Fruit fly (Drosophila melanogaster) S2 (cell line): ENCODE data around the gene slif.

Experiments
- CG8478 ChIP-seq: fragments of >200 bp; optimal IDR thresholded peaks from 2 replicates; lab custom pipeline; 2018
- CTCF ChIP-seq, 2 experiments: fragments of >200 bp; optimal IDR thresholded peaks; 2 replicates each; lab custom pipeline; 2018

The slif gene

DNA sequence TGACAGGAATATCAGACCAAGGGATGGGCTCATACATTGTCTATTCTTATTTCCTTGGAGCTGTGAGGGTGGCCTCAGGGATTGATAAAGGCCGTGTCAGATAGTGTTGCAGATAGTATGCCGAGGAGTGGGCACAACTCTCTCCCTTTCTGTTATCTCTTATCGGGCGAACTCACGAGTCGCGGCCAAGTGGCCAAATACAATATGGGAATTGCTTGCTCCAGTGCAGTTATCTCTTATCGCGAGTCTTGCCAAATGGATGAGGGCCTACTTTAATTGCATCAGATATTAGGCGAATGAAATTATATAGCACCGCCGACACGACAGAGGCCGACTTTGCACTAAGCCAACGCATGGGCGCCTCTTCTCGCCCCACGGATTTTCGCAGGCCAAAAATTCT, 6.1 kb downstream of the slif start:
- TF ChIP-seq CG8478 (lab: Kevin White, UChicago) (no peak), CTCF (optimal IDR thresholded peaks at IDR 0.05; lab: Kevin White, UChicago) (no peak)

DNA sequence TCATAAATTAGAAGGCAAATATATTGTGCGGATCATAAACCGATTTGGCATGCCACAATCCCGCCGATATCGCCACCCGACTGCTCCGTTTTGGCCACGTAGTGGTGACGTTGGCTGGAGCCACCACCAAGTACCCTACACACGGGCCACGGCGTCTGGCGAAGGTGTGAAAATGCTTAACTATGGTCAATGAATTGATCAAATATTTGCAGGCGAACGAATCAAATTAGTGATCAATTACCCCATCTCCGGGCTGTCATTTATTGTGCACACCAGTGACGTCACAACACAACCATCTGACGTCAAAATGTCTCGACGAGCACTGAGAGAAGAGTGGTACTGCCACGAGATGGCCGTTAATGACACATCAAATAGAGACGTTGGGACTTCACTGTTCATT, 6.8 kb downstream of the slif start:
- no peak for TF ChIP-seq CTCF (optimal IDR thresholded peaks at IDR 0.05; lab: Kevin White, UChicago)
- TF ChIP-seq CG8478 (lab: Kevin White, UChicago), result no peak

DNA sequence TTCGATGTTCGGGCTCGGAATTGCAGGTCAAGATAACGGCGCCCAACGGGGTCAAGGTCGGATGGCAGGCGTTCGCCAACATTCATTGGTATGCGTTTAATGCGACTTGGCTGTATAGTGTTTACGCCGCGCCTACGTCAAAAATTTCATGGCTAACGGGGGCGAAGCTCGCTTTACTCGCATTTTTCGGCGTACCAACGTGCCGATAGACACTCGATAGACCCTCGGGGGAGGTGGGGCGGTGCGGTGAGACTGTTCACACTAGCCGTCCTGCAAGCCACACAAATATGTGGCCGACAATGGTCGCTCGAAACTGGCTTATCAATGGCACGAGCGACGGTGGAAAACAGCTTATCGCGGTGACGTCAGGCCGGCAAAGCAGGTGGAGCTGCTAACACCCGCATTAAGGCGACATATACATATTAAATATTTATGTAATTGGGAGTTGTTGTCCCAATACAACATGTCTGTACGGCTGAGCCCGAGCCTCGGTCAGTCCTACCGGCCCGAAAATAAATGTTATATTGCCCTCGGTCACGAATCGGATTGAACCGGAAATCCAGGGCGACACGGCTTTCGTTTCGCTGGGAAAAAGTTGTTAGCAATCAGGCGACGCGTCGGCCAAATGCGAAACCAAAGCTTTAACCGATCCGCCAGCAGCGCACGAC, 7.9 kb downstream of the slif start:
- TF ChIP-seq CG8478 (lab: Kevin White, UChicago) (no peak), CTCF (optimal IDR thresholded peaks at IDR 0.05; lab: Kevin White, UChicago) (no peak)

DNA sequence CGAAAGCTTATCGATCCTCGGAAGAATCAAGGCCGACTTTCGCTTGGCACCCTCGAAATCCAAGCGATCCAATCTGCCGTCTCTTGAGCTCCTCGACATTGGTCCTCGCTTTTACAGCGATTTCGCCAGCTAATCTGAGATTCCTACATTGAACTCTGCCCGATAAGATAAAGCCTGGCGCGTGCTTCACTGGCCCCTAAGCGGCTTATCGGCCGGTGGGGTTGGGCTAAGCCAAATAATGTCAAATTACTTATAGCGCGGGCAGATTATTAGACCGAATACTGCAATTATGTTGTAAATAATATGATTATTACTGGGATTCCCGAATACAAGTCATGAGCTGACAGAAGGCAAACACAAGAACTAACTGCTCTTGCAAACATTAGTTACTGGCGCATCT, 9.2 kb downstream of the slif start:
- TF ChIP-seq CTCF (optimal IDR thresholded peaks at IDR 0.05; lab: Kevin White, UChicago), result no peak
- TF ChIP-seq CG8478 (lab: Kevin White, UChicago), result no peak

DNA sequence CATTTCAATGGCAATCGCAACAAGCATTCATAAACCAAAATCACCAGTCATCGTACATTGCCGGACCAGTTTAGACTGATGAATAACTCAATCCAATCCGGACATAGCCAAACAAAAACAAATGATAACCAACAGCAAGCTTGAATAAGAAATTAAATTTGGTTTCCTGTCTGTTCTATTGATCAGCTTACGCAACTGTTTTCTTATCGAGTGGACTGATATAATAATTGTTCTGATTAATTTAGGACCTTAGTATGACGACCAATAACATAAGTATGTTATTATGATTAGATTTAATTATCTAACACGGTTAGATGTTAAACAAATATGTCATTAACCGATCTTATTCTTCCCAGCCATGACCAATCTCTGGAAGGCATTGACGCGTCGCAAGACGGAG, 10.2 kb downstream of the slif start:
- TF ChIP-seq CTCF (optimal IDR thresholded peaks at IDR 0.05; lab: Kevin White, UChicago) (no peak), CG8478 (lab: Kevin White, UChicago) (no peak)

DNA sequence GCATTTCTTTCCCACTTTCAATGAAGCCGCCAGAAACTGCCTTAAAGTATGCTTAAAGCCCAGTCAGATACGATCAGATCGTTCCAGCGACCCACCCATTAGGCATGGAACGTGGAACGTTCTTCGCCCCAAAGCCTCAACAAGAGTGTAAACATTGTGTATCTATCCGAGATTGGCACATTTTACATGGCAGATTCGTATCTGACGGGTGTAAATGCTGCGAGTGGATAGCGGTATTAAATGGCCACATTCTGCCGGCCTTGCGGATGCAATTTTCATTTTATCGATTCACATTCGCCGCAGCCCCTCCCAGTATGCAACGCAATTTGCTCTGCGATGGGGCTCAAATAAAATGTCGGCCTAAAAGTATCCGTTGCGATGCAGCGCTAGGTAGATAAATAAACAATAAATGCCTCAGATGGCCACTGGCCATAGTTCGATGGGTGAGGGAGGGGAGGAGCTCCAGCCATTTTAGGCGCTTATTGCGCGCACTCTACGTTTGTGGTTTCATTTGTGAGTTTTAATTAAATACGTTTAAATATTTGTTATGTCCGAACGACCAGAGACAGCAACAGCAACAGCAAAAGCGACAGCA, 13.9 kb downstream of the slif start:
- peak; percentile 0 to 31 for TF ChIP-seq CTCF (optimal IDR thresholded peaks at IDR 0.05; lab: Kevin White, UChicago)
- no peak for TF ChIP-seq CG8478 (lab: Kevin White, UChicago)

DNA sequence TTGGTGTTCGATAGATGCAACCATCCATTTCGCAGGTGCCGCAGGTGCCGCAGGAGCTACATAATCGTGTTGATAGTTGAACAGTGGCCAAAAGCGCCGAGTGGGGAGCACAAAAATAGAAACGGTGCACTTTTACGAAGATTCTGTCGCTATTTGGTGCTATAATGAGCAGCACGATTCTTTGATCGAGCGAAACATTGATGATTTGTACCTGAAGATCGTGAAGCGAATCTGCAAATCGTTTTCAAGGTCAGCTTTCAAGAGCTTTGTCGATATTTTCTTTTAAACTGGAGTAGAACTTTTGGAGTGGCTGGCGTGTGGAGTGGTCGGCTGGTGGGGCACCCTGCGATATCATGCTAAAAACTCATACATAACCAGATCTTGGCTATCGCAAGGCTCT, 17.6 kb downstream of the slif start, which contains the start of gene CG11131:
TSS of gene CG11131 (plus strand) at position 301 of the 400 bp plus-strand sequence.
- no peak for TF ChIP-seq CTCF (optimal IDR thresholded peaks at IDR 0.05; lab: Kevin White, UChicago)
- TF ChIP-seq CG8478 (lab: Kevin White, UChicago), result no peak

DNA sequence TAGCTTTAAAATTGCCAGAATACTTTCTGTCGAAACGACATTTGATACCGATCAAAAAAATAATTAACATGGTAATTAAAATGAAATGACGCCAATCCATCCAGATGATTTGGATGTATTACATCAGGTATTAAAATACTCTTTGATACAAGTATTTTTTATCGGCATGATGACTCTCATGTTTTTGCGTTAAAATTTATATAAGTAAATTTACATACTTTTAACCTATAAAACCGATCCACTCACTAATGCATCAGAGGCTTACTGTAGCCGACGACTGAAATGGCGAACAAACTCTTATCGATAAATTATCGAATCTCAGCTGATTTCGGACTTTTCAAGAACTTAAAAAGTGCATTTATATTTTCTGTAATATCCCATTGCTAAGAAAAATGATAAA, 20.8 kb downstream of the slif start, which contains the start of gene BoYb:
TSS of gene BoYb (plus strand) at position 301 of the 400 bp plus-strand sequence.
- TF ChIP-seq CG8478 (lab: Kevin White, UChicago) (no peak), CTCF (optimal IDR thresholded peaks at IDR 0.05; lab: Kevin White, UChicago) (no peak)

DNA sequence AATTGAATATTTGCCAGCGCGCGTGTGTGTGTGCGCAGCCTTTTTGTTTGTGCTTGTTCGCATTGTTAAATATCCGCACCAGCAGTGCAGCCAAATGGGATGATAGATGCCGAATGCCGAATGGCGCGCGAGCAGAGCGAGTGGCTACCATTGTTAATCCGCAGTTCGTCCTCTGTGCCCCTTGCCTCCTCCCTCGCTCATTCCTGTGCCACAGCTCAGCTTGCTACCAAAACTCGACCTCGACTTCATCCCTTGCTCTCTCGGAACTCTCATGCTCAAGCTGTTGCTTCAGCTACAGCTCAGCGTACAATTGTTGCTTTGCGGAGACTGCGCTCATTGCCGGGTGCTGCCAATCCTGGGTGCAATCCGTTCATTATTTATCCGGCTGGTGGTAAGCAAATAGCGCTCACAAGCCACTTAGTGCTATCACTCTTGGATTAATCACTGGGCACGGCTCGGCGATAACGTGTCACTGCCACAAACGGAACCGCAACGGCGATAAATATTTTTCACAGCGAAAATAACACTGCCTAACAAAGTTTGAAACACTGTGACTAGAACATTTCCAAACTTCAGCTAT, 28.6 kb downstream of the slif start:
- TF ChIP-seq CG8478 (lab: Kevin White, UChicago) (no peak), CTCF (optimal IDR thresholded peaks at IDR 0.05; lab: Kevin White, UChicago) (no peak)

DNA sequence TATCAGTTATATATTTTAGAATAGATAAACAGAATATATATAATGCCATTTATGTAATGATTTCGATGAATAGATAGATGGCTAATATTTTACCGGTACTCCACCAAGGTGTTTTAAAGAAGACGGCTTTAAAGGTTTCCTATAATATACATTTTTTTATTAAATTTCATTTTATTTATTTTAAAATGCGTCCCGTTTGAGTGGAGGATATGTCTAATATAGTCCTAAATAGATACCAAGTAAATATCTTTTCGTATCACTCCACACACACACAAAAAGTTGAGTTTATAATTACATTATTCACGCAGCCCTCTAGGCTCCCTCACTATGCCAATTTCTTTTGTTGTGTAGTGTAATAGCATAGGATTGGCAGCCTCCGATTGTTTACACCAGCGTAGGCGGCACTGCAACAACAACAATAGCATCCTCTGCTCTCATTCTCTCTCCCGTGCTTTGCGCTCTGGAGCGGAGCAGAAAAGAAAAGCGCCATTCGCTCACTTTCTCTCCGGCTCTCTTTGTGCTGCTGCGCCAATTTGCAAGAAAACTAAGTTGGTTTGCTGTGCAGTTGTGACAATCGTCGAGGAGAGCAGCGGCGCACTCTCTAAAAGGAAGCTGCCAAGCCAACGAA, 29.2 kb downstream of the slif start, which contains the start of gene CG12768:
TSS of gene CG12768 (plus strand) at position 578 of the 628 bp plus-strand sequence.
- TF ChIP-seq CTCF (optimal IDR thresholded peaks at IDR 0.05; lab: Kevin White, UChicago), result no peak
- TF ChIP-seq CG8478 (lab: Kevin White, UChicago), result no peak

DNA sequence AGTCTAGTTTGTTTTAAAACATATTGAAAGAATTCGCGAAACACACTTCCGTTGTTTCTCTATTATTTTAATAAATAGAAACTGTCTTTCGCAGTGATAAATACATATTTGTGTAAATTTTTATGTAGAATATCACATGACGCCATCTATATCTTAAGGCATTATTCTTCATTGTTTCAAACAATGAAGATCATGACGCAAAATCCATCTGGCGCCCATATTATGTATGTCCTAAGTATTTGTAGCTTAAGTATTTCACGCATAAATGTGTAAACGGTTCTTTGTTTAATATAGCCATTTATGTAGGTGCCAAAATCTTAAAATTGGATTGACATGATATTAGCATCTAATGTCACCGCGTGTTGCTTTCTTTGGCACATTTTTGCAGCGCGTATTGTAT, 59.4 kb downstream of the slif start:
- peak; percentile 87 to 90 for TF ChIP-seq CTCF (optimal IDR thresholded peaks at IDR 0.05; lab: Kevin White, UChicago)
- TF ChIP-seq CG8478 (lab: Kevin White, UChicago), result no peak
